Worm (Caenorhabditis elegans) whole organism, late embryonic: ENCODE results near the gene gpdh-2.

Experiments used
- T23F11.4 ChIP-seq: fragments of 200-800 bp; sonication (Bioruptor generic); optimal IDR thresholded peaks from 2 replicates; lab custom pipeline; 2018; ENCODE audit warnings: mild to moderate bottlenecking, missing genetic modification characterization, missing compliant biosample characterization
- Y22D7AL.16 ChIP-seq: sonication (generic microtip); optimal IDR thresholded peaks from 2 replicates; lab custom pipeline; 2016; ENCODE audit warnings: missing genetic modification characterization, missing compliant biosample characterization
- ama-1 ChIP-seq: fragments of 150-350 bp; optimal IDR thresholded peaks from 2 replicates; lab custom pipeline; 2014
- ceh-14 ChIP-seq: sonication (generic microtip); optimal IDR thresholded peaks from 2 replicates; lab custom pipeline; 2016; ENCODE audit warnings: missing genotype, missing genetic modification characterization, missing compliant biosample characterization
- ceh-19 ChIP-seq: fragments of 200-800 bp; sonication (Bioruptor generic); optimal IDR thresholded peaks from 2 replicates; lab custom pipeline; 2018; ENCODE audit warnings: mild to moderate bottlenecking, missing genetic modification characterization, missing compliant biosample characterization
- ceh-2 ChIP-seq: sonication (generic microtip); optimal IDR thresholded peaks from 2 replicates; lab custom pipeline; 2016; ENCODE audit warnings: missing genotype, missing genetic modification characterization, missing compliant biosample characterization
- ceh-22 ChIP-seq: sonication (generic microtip); optimal IDR thresholded peaks from 2 replicates; lab custom pipeline; 2017; ENCODE audit warnings: missing biosample characterization, missing genetic modification characterization
- ceh-30 ChIP-seq: fragments of 150-350 bp; optimal IDR thresholded peaks from 2 replicates; lab custom pipeline; 2014; ENCODE audit warnings: missing biosample characterization, missing genetic modification characterization
- ceh-34 ChIP-seq: sonication (generic microtip); optimal IDR thresholded peaks from 2 replicates; lab custom pipeline; 2016; ENCODE audit warnings: mild to moderate bottlenecking, missing genetic modification characterization, missing compliant biosample characterization
- ceh-45 ChIP-seq: fragments of 200-800 bp; sonication (Bioruptor generic); IDR thresholded peaks from 2 replicates; pipeline ENCODE4 v1.3.6; 2022; ENCODE audit warnings: missing genetic modification reagents, missing genetic modification characterization, missing compliant biosample characterization
- ceh-9 ChIP-seq: sonication (generic microtip); optimal IDR thresholded peaks from 2 replicates; lab custom pipeline; 2016; ENCODE audit warnings: mild to moderate bottlenecking, missing genetic modification characterization, inconsistent platforms, missing compliant biosample characterization
- dve-1 ChIP-seq: sonication (generic microtip); optimal IDR thresholded peaks from 2 replicates; lab custom pipeline; 2017; ENCODE audit warnings: antibody characterized with exemption, mild to moderate bottlenecking, missing genetic modification characterization, missing compliant biosample characterization
- elt-2 ChIP-seq: sonication (generic microtip); optimal IDR thresholded peaks from 2 replicates; lab custom pipeline; 2016; ENCODE audit warnings: missing genetic modification reagents, missing genetic modification characterization, missing compliant biosample characterization
- elt-4 ChIP-seq: sonication (generic microtip); optimal IDR thresholded peaks from 2 replicates; lab custom pipeline; 2016; ENCODE audit warnings: missing genetic modification characterization, missing compliant biosample characterization
- ets-4 ChIP-seq: sonication (generic microtip); optimal IDR thresholded peaks from 2 replicates; lab custom pipeline; 2016; ENCODE audit warnings: missing genetic modification characterization, missing compliant biosample characterization
- eyg-1 ChIP-seq: sonication (generic microtip); optimal IDR thresholded peaks from 2 replicates; lab custom pipeline; 2016; ENCODE audit warnings: missing genotype, missing genetic modification characterization, missing compliant biosample characterization
- hlh-13 ChIP-seq: fragments of 200-800 bp; sonication (Bioruptor generic); optimal IDR thresholded peaks from 2 replicates; lab custom pipeline; 2018; ENCODE audit warnings: mild to moderate bottlenecking, missing genetic modification characterization, missing compliant biosample characterization
- hlh-15 ChIP-seq: sonication (generic microtip); optimal IDR thresholded peaks from 2 replicates; lab custom pipeline; 2016; ENCODE audit warnings: missing genetic modification characterization, missing compliant biosample characterization
- hlh-30 ChIP-seq: sonication (generic microtip); optimal IDR thresholded peaks from 2 replicates; lab custom pipeline; 2017; ENCODE audit warnings: antibody characterized with exemption, missing genetic modification characterization, missing compliant biosample characterization; ENCODE audit not compliant: insufficient read depth
- hlh-6 ChIP-seq: sonication (generic microtip); optimal IDR thresholded peaks from 2 replicates; lab custom pipeline; 2016; ENCODE audit warnings: missing genotype, missing genetic modification characterization, missing compliant biosample characterization
- hlh-8 ChIP-seq: sonication (generic microtip); optimal IDR thresholded peaks from 2 replicates; lab custom pipeline; 2016; ENCODE audit warnings: missing genotype, missing genetic modification characterization, missing compliant biosample characterization
- lim-6 ChIP-seq: sonication (generic microtip); optimal IDR thresholded peaks from 2 replicates; lab custom pipeline; 2016; ENCODE audit warnings: missing genetic modification characterization, missing compliant biosample characterization
- lin-11 ChIP-seq: fragments of 200-800 bp; sonication (Bioruptor generic); optimal IDR thresholded peaks from 2 replicates; lab custom pipeline; 2018; ENCODE audit warnings: mild to moderate bottlenecking, missing genetic modification characterization, missing compliant biosample characterization
- madf-2 ChIP-seq: sonication (generic microtip); optimal IDR thresholded peaks from 2 replicates; lab custom pipeline; 2017; ENCODE audit warnings: missing genetic modification characterization, missing compliant biosample characterization
- mec-3 ChIP-seq: sonication (generic microtip); optimal IDR thresholded peaks from 2 replicates; lab custom pipeline; 2016; ENCODE audit warnings: borderline replicate concordance, missing genetic modification characterization, missing compliant biosample characterization
- npax-4 ChIP-seq: sonication (generic microtip); optimal IDR thresholded peaks from 2 replicates; lab custom pipeline; 2016; ENCODE audit warnings: missing genetic modification characterization, missing compliant biosample characterization
- odd-2 ChIP-seq: sonication (generic microtip); optimal IDR thresholded peaks from 2 replicates; lab custom pipeline; 2017; ENCODE audit warnings: antibody characterized with exemption, mild to moderate bottlenecking, missing genetic modification characterization, missing compliant biosample characterization
- pag-3 ChIP-seq: sonication (generic microtip); optimal IDR thresholded peaks from 2 replicates; lab custom pipeline; 2016; ENCODE audit warnings: missing compliant biosample characterization, missing genetic modification characterization, borderline replicate concordance
- pax-1 ChIP-seq: fragments of 150-350 bp; optimal IDR thresholded peaks from 2 replicates; lab custom pipeline; 2014; ENCODE audit warnings: missing biosample characterization, missing genetic modification characterization
- pha-2 ChIP-seq: sonication (generic microtip); optimal IDR thresholded peaks from 2 replicates; lab custom pipeline; 2017; ENCODE audit warnings: mild to moderate bottlenecking, missing genetic modification characterization, missing compliant biosample characterization
- pros-1 ChIP-seq: fragments of 150-350 bp; optimal IDR thresholded peaks from 2 replicates; lab custom pipeline; 2014; ENCODE audit warnings: missing biosample characterization, missing genetic modification reagents, missing genetic modification characterization
- ref-2 ChIP-seq: sonication (generic microtip); optimal IDR thresholded peaks from 2 replicates; lab custom pipeline; 2016; ENCODE audit warnings: missing genetic modification characterization, missing compliant biosample characterization
- rnt-1 ChIP-seq: sonication (generic microtip); optimal IDR thresholded peaks from 2 replicates; lab custom pipeline; 2016; ENCODE audit warnings: missing genetic modification characterization, missing compliant biosample characterization
- sdc-2 ChIP-seq: sonication (generic microtip); optimal IDR thresholded peaks from 2 replicates; lab custom pipeline; 2016; ENCODE audit warnings: missing genotype, missing genetic modification characterization, missing compliant biosample characterization
- sox-2 ChIP-seq: fragments of 200-800 bp; sonication (Bioruptor generic); IDR thresholded peaks from 2 replicates; pipeline ENCODE4 v1.3.6; 2022; ENCODE audit warnings: missing genetic modification reagents, missing genetic modification characterization, missing compliant biosample characterization
- syd-9 ChIP-seq: sonication (generic microtip); optimal IDR thresholded peaks from 2 replicates; lab custom pipeline; 2016; ENCODE audit warnings: mild to moderate bottlenecking, missing genetic modification characterization, moderate library complexity, missing compliant biosample characterization
- unc-3 ChIP-seq, 2 experiments: fragments of 200-800 bp in 1 of 2; sonication (Bioruptor generic) in 1 of 2; sonication (generic microtip) in 1 of 2; conservative IDR thresholded peaks in 1 of 2; optimal IDR thresholded peaks in 1 of 2; 2 replicates each; pipeline versions ENCODE4 v1.3.6 to Lab custom; 2016 to 2022; ENCODE audit warnings: missing compliant biosample characterization in 2 of 2, missing genetic modification characterization in 2 of 2, missing genetic modification reagents in 1 of 2
- unc-55 ChIP-seq: sonication (generic microtip); optimal IDR thresholded peaks from 2 replicates; lab custom pipeline; 2017; ENCODE audit warnings: missing biosample characterization, missing genetic modification reagents, missing genetic modification characterization
- unc-86 ChIP-seq: sonication (generic microtip); optimal IDR thresholded peaks from 2 replicates; lab custom pipeline; 2016; ENCODE audit warnings: missing genetic modification characterization, missing compliant biosample characterization
- ztf-16 ChIP-seq: sonication (generic microtip); optimal IDR thresholded peaks from 2 replicates; lab custom pipeline; 2017; ENCODE audit warnings: missing genetic modification characterization, missing compliant biosample characterization

gpdh-2 gene

DNA sequence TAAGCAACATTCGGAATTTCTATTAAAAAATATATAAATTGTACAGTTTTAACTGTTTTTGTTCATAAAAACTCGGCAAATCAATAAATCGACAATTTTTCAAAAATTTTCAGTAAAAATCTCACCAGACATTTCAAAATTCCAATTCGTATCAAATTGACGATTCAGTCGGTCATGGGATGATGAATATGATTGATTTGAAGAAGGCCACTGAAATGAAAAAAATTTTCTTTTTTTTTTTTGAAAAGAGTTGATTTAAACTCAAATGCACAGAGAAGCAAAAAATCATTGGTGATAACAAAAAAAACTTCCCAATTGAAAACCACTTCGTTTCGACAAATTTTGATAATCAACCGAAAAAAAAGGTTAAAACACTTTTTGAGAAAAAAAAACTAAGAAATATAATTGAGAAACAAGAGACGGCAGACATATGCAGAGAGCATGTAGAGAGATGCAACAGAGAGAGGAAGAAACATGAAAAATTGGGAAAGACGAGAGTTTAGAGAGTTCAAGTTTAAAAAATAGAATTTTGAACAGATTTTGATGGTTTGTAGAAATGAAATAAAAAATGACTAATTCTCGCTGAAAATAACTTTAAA, 44.8 kb upstream of the gpdh-2 start:
- TF ChIP-seq ets-4 (tag; lab: Kevin White, UChicago): no peak
- TF ChIP-seq pros-1 (tag; lab: Kevin White, UChicago): no peak
- no peak for TF ChIP-seq pax-1
- no peak for TF ChIP-seq ceh-9 (tag; lab: Kevin White, UChicago)
- TF ChIP-seq sdc-2 (tag; lab: Kevin White, UChicago): no peak
- TF ChIP-seq dve-1 (tag; lab: Kevin White, UChicago): no peak
- no peak for TF ChIP-seq madf-2
- no peak for TF ChIP-seq hlh-30 (tag; lab: Kevin White, UChicago)
- no peak for TF ChIP-seq elt-2 (tag; lab: Kevin White, UChicago)
- TF ChIP-seq rnt-1 (tag; lab: Kevin White, UChicago): no peak
- no peak for TF ChIP-seq Y22D7AL.16 (tag; lab: Kevin White, UChicago)
- no peak for TF ChIP-seq ref-2
- TF ChIP-seq unc-3 (GFP tag; conservative IDR thresholded peaks at IDR 0.05; lab: Robert Waterston, UW): no peak
- TF ChIP-seq unc-3 (tag; optimal IDR thresholded peaks at IDR 0.05; lab: Kevin White, UChicago): no peak
- no peak for TF ChIP-seq unc-55 (GFP tag; lab: Kevin White, UChicago)
- no peak for TF ChIP-seq hlh-6 (tag; lab: Kevin White, UChicago)
- TF ChIP-seq sox-2: no peak
- TF ChIP-seq, all 69 proteins: peak for 0

DNA sequence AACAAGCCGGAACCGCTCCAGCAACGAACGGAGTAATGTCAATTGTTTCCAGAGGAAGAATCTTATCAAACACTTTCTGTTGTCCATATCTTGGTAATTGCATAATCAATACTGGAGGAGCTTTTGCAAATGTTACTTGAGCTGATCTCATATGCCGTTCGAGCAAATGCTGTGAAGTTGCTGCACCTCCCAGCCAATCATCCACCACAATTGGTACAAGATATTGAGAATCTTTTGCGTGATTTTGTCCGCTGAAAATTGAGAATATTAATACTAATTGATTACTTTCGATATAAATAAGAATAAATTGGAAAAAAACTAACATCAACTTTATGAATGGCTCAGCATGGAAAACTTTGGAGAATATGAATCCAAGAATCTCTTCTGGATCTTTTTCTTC, 40.7 kb upstream of the gpdh-2 start:
- TF ChIP-seq odd-2 (tag; lab: Kevin White, UChicago): no peak
- TF ChIP-seq T23F11.4 (GFP tag; lab: Kevin White, UChicago): no peak
- TF ChIP-seq ama-1 (lab: Kevin White, UChicago): no peak
- no peak for TF ChIP-seq ceh-34 (tag; lab: Kevin White, UChicago)
- no peak for TF ChIP-seq ceh-45 (GFP tag; lab: Robert Waterston, UW)
- TF ChIP-seq hlh-15 (tag; lab: Kevin White, UChicago): no peak
- TF ChIP-seq ceh-22 (tag; lab: Kevin White, UChicago): no peak
- TF ChIP-seq hlh-8 (tag; lab: Kevin White, UChicago): no peak
- no peak for TF ChIP-seq madf-2
- no peak for TF ChIP-seq rnt-1 (tag; lab: Kevin White, UChicago)
- no peak for TF ChIP-seq ceh-2 (tag; lab: Kevin White, UChicago)
- no peak for TF ChIP-seq unc-3 (GFP tag; conservative IDR thresholded peaks at IDR 0.05; lab: Robert Waterston, UW)
- no peak for TF ChIP-seq unc-3 (tag; optimal IDR thresholded peaks at IDR 0.05; lab: Kevin White, UChicago)
- TF ChIP-seq ceh-14 (tag; lab: Kevin White, UChicago): no peak
- no peak for TF ChIP-seq pha-2 (tag; lab: Kevin White, UChicago)
- no peak for TF ChIP-seq syd-9 (tag; lab: Kevin White, UChicago)
- no peak for TF ChIP-seq hlh-6 (tag; lab: Kevin White, UChicago)

DNA sequence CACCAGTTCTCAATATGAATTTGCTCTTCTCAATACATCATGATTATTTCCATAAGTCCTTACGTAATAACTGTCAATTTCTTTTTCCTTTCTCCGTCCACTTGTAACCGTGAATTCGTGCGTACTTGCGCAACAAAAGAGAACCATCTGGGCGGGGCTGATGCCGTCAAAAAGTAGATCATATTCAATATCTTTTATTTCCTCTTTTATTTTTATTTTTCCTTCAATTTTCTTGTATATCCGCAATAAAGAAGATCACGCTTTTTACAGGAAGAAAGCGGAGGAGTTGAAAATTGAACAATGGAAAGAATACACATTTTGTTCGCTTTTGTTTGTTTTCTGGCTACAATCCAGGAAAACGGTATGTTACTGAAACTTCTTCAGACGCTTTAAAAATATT, 33.9 kb upstream of the gpdh-2 start, which contains the start of gene mam-7:
TSS of gene mam-7 (plus strand) at position 301 of the 400 bp plus-strand sequence.
- no peak for TF ChIP-seq npax-4 (tag; lab: Kevin White, UChicago)
- no peak for TF ChIP-seq ceh-30 (tag; lab: Kevin White, UChicago)
- no peak for TF ChIP-seq lim-6 (tag; lab: Kevin White, UChicago)
- no peak for TF ChIP-seq pag-3 (tag; lab: Kevin White, UChicago)
- no peak for TF ChIP-seq lin-11 (tag; lab: Kevin White, UChicago)
- no peak for TF ChIP-seq mec-3 (tag; lab: Kevin White, UChicago)
- no peak for TF ChIP-seq ceh-9 (tag; lab: Kevin White, UChicago)
- no peak for TF ChIP-seq ceh-19 (GFP tag; lab: Kevin White, UChicago)

DNA sequence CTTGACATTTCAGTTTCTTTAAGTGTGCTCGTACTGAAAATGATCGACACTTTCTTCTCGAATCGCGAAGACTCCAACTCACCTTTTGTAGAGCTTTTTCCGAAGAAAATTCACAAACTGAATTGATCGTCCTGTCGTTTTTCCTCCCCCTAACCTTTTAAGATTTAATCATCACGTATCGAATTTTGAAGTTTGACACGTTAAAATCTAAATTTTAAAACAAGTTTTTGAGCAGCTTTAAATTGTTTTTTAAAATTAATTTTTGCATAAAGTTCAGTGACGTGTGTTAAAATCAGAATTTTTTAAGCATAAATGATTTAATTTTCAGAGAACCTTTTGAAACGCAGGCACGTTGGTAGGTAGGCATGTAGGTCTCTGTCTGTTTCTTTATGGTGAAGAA, 32.3 kb upstream of the gpdh-2 start, which contains the start of gene alg-4:
TSS of gene alg-4 (minus strand) at position 101 of the 400 bp plus-strand sequence.
- TF ChIP-seq ztf-16 (tag; lab: Kevin White, UChicago): no peak
- no peak for TF ChIP-seq ceh-22 (tag; lab: Kevin White, UChicago)
- no peak for TF ChIP-seq hlh-8 (tag; lab: Kevin White, UChicago)
- TF ChIP-seq unc-86 (tag; lab: Kevin White, UChicago): no peak
- TF ChIP-seq ceh-9 (tag; lab: Kevin White, UChicago): no peak
- TF ChIP-seq eyg-1 (tag; lab: Kevin White, UChicago): no peak
- no peak for TF ChIP-seq pax-1
- no peak for TF ChIP-seq elt-4
- no peak for TF ChIP-seq hlh-13 (GFP tag; lab: Kevin White, UChicago)
- TF ChIP-seq pros-1 (tag; lab: Kevin White, UChicago): no peak
- no peak for TF ChIP-seq ceh-19 (GFP tag; lab: Kevin White, UChicago)
- TF ChIP-seq dve-1 (tag; lab: Kevin White, UChicago): no peak
- TF ChIP-seq ceh-30 (tag; lab: Kevin White, UChicago): no peak
- TF ChIP-seq, all 69 proteins: peak for 0
